Fruit fly (Drosophila melanogaster) whole organism, prepupa: ENCODE results near the gene Rala.

Experiments used
- Blimp-1 ChIP-seq: fragments of 200-800 bp; sonication (Bioruptor generic); optimal IDR thresholded peaks from 3 replicates; lab custom pipeline; 2017; ENCODE audit warnings: missing biosample characterization, missing genetic modification characterization, mild to moderate bottlenecking, moderate library complexity, missing genetic modification reagents
- CG10631 ChIP-seq: fragments of 200-800 bp; sonication (Bioruptor generic); optimal IDR thresholded peaks from 2 replicates; lab custom pipeline; 2016; ENCODE audit warnings: missing biosample characterization, missing genetic modification characterization
- CG10669 ChIP-seq: fragments of 200-800 bp; sonication (Bioruptor generic); optimal IDR thresholded peaks from 3 replicates; lab custom pipeline; 2018; ENCODE audit warnings: missing biosample characterization, mild to moderate bottlenecking, missing genetic modification characterization, moderate library complexity
- CG11294 ChIP-seq: fragments of 200-800 bp; sonication (Bioruptor generic); IDR thresholded peaks from 2 replicates; pipeline ENCODE4 v1.3.6; 2022; ENCODE audit warnings: missing biosample characterization, missing genetic modification characterization
- CG11762 ChIP-seq: fragments of 200-800 bp; sonication (Bioruptor generic); optimal IDR thresholded peaks from 3 replicates; lab custom pipeline; 2016; ENCODE audit warnings: missing biosample characterization, missing genetic modification characterization; ENCODE audit not compliant: insufficient read depth
- CG11902 ChIP-seq: fragments of 200-800 bp; sonication (Bioruptor generic); optimal IDR thresholded peaks from 3 replicates; lab custom pipeline; 2016; ENCODE audit warnings: missing biosample characterization, missing genetic modification characterization
- CG15336 ChIP-seq: fragments of 200-800 bp; sonication (Bioruptor generic); IDR thresholded peaks from 2 replicates; pipeline ENCODE4 v1.3.6; 2022; ENCODE audit warnings: missing biosample characterization, missing genetic modification characterization
- CG1621 ChIP-seq: fragments of 200-800 bp; sonication (Bioruptor generic); optimal IDR thresholded peaks from 3 replicates; lab custom pipeline; 2018; ENCODE audit warnings: missing biosample characterization, mild to moderate bottlenecking, missing genetic modification characterization
- CG16779 ChIP-seq: fragments of 200-800 bp; sonication (Bioruptor generic); optimal IDR thresholded peaks from 3 replicates; lab custom pipeline; 2017; ENCODE audit warnings: missing biosample characterization, mild to moderate bottlenecking, missing genetic modification characterization
- CG3032 ChIP-seq: fragments of 200-800 bp; optimal IDR thresholded peaks from 2 replicates; lab custom pipeline; 2019; ENCODE audit warnings: missing biosample characterization, mild to moderate bottlenecking, missing genetic modification characterization, moderate library complexity
- CG31627 ChIP-seq: fragments of 200-800 bp; sonication (Bioruptor generic); optimal IDR thresholded peaks from 3 replicates; lab custom pipeline; 2016; ENCODE audit warnings: missing biosample characterization, missing genetic modification characterization
- CG32006 ChIP-seq: fragments of 200-800 bp; sonication (Bioruptor generic); optimal IDR thresholded peaks from 3 replicates; lab custom pipeline; 2017; ENCODE audit warnings: missing biosample characterization, mild to moderate bottlenecking, missing genetic modification characterization
- CG3919 ChIP-seq: fragments of 200-800 bp; sonication (Bioruptor generic); optimal IDR thresholded peaks from 3 replicates; lab custom pipeline; 2016; ENCODE audit warnings: missing biosample characterization, missing genetic modification characterization
- CG6276 ChIP-seq: fragments of 200-800 bp; sonication (Bioruptor generic); optimal IDR thresholded peaks from 2 replicates; lab custom pipeline; 2017; ENCODE audit warnings: missing biosample characterization, mild to moderate bottlenecking, missing genetic modification characterization
- CG6792 ChIP-seq: fragments of 200-800 bp; sonication (Bioruptor generic); optimal IDR thresholded peaks from 3 replicates; lab custom pipeline; 2016; ENCODE audit warnings: missing biosample characterization, missing genetic modification characterization
- CG6808 ChIP-seq: fragments of 200-800 bp; sonication (Bioruptor generic); optimal IDR thresholded peaks from 3 replicates; lab custom pipeline; 2017; ENCODE audit warnings: missing biosample characterization, missing genetic modification characterization, mild to moderate bottlenecking, moderate library complexity, missing genetic modification reagents
- CG6854 ChIP-seq: fragments of 200-800 bp; sonication (Bioruptor generic); optimal IDR thresholded peaks from 2 replicates; lab custom pipeline; 2017; ENCODE audit warnings: missing biosample characterization, mild to moderate bottlenecking, missing genetic modification characterization
- CG7368 ChIP-seq: fragments of 200-800 bp; sonication (Bioruptor generic); optimal IDR thresholded peaks from 3 replicates; lab custom pipeline; 2016; ENCODE audit warnings: missing biosample characterization, missing genetic modification characterization
- CG8119 ChIP-seq: fragments of 200-800 bp; sonication (Bioruptor generic); IDR thresholded peaks from 3 replicates; pipeline ENCODE4 v1.3.6; 2022; ENCODE audit warnings: missing biosample characterization, missing genetic modification characterization
- CG8319 ChIP-seq: fragments of 200-800 bp; sonication (Bioruptor generic); optimal IDR thresholded peaks from 3 replicates; lab custom pipeline; 2016; ENCODE audit warnings: missing biosample characterization, missing genetic modification characterization
- CG9139 ChIP-seq: fragments of 200-800 bp; sonication (Bioruptor generic); optimal IDR thresholded peaks from 3 replicates; lab custom pipeline; 2017; ENCODE audit warnings: missing biosample characterization, mild to moderate bottlenecking, missing genetic modification characterization
- Eip75B ChIP-seq: fragments of 200-800 bp; sonication (Bioruptor generic); optimal IDR thresholded peaks from 3 replicates; lab custom pipeline; 2016; ENCODE audit warnings: missing biosample characterization, missing genetic modification characterization
- Eip78C ChIP-seq: fragments of 200-800 bp; sonication (Bioruptor generic); peaks from one replicate; lab custom pipeline; 2016; ENCODE audit warnings: missing biosample characterization, missing genetic modification characterization
- Ets21C ChIP-seq: fragments of 200-800 bp; sonication (Bioruptor generic); optimal IDR thresholded peaks from 3 replicates; lab custom pipeline; 2016; ENCODE audit warnings: missing biosample characterization, missing genetic modification characterization
- Gug ChIP-seq: fragments of 200-800 bp; sonication (Bioruptor generic); IDR thresholded peaks from 2 replicates; pipeline ENCODE4 v1.3.6; 2022; ENCODE audit warnings: missing biosample characterization, missing genetic modification characterization
- Hr4 ChIP-seq: fragments of 200-800 bp; sonication (Bioruptor generic); optimal IDR thresholded peaks from 3 replicates; lab custom pipeline; 2016; ENCODE audit warnings: missing biosample characterization, missing genetic modification characterization
- Met ChIP-seq: fragments of 200-800 bp; sonication (Bioruptor generic); optimal IDR thresholded peaks from 3 replicates; lab custom pipeline; 2016; ENCODE audit warnings: missing biosample characterization, missing genetic modification characterization
- OdsH ChIP-seq: fragments of 200-800 bp; sonication (Bioruptor generic); optimal IDR thresholded peaks from 3 replicates; lab custom pipeline; 2016; ENCODE audit warnings: missing biosample characterization, missing genetic modification characterization
- Smox ChIP-seq: fragments of 200-800 bp; sonication (Bioruptor generic); optimal IDR thresholded peaks from 3 replicates; lab custom pipeline; 2016; ENCODE audit warnings: missing biosample characterization, missing genetic modification characterization
- Sox14 ChIP-seq: fragments of 200-800 bp; sonication (Bioruptor generic); optimal IDR thresholded peaks from 3 replicates; lab custom pipeline; 2016; ENCODE audit warnings: missing biosample characterization, missing genetic modification characterization
- Sox15 ChIP-seq: fragments of 200-800 bp; sonication (Bioruptor generic); optimal IDR thresholded peaks from 3 replicates; lab custom pipeline; 2016; ENCODE audit warnings: missing biosample characterization, missing genetic modification characterization
- achi ChIP-seq: fragments of 200-800 bp; sonication (Bioruptor generic); optimal IDR thresholded peaks from 3 replicates; lab custom pipeline; 2016; ENCODE audit warnings: missing biosample characterization, missing genetic modification characterization
- cyc ChIP-seq: fragments of 200-800 bp; sonication (Bioruptor generic); optimal IDR thresholded peaks from 3 replicates; lab custom pipeline; 2016; ENCODE audit warnings: missing biosample characterization, missing genetic modification characterization
- dac ChIP-seq: fragments of 200-800 bp; sonication (Bioruptor generic); optimal IDR thresholded peaks from 2 replicates; lab custom pipeline; 2017; ENCODE audit warnings: missing biosample characterization, mild to moderate bottlenecking, missing genetic modification characterization
- dsx ChIP-seq: fragments of 200-800 bp; optimal IDR thresholded peaks from 3 replicates; lab custom pipeline; 2019; ENCODE audit warnings: missing biosample characterization, mild to moderate bottlenecking, missing genetic modification characterization, moderate library complexity; ENCODE audit not compliant: poor library complexity, severe bottlenecking
- eg ChIP-seq: fragments of 200-800 bp; sonication (Bioruptor generic); IDR thresholded peaks from 3 replicates; pipeline ENCODE4 v1.3.6; 2022; ENCODE audit warnings: missing biosample characterization, missing genetic modification characterization
- esn ChIP-seq: fragments of 200-800 bp; sonication (Bioruptor generic); optimal IDR thresholded peaks from 2 replicates; lab custom pipeline; 2016; ENCODE audit warnings: missing biosample characterization, mild to moderate bottlenecking, missing genetic modification characterization, moderate library complexity
- fd85E ChIP-seq: fragments of 200-800 bp; sonication (Bioruptor generic); optimal IDR thresholded peaks from 3 replicates; lab custom pipeline; 2016; ENCODE audit warnings: missing biosample characterization, missing genetic modification characterization
- fkh ChIP-seq: fragments of 200-800 bp; sonication (Bioruptor generic); optimal IDR thresholded peaks from 3 replicates; lab custom pipeline; 2017; ENCODE audit warnings: missing biosample characterization, mild to moderate bottlenecking, missing genetic modification characterization, moderate library complexity
- pdm3 ChIP-seq: fragments of 200-800 bp; sonication (Bioruptor generic); optimal IDR thresholded peaks from 3 replicates; lab custom pipeline; 2016; ENCODE audit warnings: missing biosample characterization, missing genetic modification characterization
- salr ChIP-seq, 2 experiments: fragments of 200-800 bp; sonication (Bioruptor generic); optimal IDR thresholded peaks; 3 replicates each; lab custom pipeline; 2016 to 2018; ENCODE audit warnings: missing biosample characterization in 2 of 2, missing genetic modification characterization in 2 of 2, mild to moderate bottlenecking in 1 of 2
- spab ChIP-seq: fragments of 200-800 bp; sonication (Bioruptor generic); optimal IDR thresholded peaks from 2 replicates; lab custom pipeline; 2017; ENCODE audit warnings: missing biosample characterization, mild to moderate bottlenecking, missing genetic modification characterization, missing genetic modification reagents
- ss ChIP-seq, 2 experiments: fragments of 200-800 bp; sonication (Bioruptor generic); optimal IDR thresholded peaks; 2 replicates in 1 of 2; 3 replicates in 1 of 2; lab custom pipeline; 2017 to 2018; ENCODE audit warnings: mild to moderate bottlenecking in 2 of 2, missing biosample characterization in 2 of 2, missing genetic modification characterization in 2 of 2, moderate library complexity in 1 of 2
- svp ChIP-seq: fragments of 200-800 bp; sonication (Bioruptor generic); peaks from one replicate; lab custom pipeline; 2016; ENCODE audit warnings: missing biosample characterization, missing genetic modification characterization
- topi ChIP-seq: fragments of 200-800 bp; sonication (Bioruptor generic); optimal IDR thresholded peaks from 3 replicates; lab custom pipeline; 2016; ENCODE audit warnings: missing biosample characterization, missing genetic modification characterization
- vri ChIP-seq: fragments of 200-800 bp; sonication (Bioruptor generic); optimal IDR thresholded peaks from 3 replicates; lab custom pipeline; 2016; ENCODE audit warnings: missing biosample characterization, mild to moderate bottlenecking, missing genetic modification characterization

Gene Rala

DNA sequence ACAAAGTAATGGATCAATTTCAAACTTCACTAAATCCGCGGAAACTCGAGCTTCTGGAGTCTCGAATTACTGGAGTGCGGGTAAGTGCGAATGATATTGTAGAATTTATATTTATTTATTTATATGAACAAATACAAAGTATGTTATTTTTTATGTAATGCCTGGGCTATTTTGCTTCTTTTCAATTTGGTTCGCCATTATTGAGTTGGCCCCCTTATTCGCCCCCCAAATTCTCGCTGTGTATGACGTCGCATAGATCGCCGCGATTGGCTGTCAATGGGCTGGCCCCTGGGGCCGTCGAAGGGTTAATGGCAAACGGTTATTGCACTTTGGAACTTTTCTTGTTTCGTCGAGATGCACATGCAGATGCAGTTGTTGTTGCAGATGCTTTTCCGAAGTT is 2.1 kb upstream of the Rala start (continued):
- TF ChIP-seq OdsH (GFP tag; lab: Kevin White, UChicago) (peak; percentile 13), svp (GFP tag; lab: Kevin White, UChicago) (no peak), CG11902 (GFP tag; lab: Kevin White, UChicago) (no peak), CG9139 (GFP tag; lab: Kevin White, UChicago) (no peak), Sox15 (no peak), Hr4 (GFP tag; lab: Kevin White, UChicago) (peak; percentile 9), CG6854 (no peak), CG3919 (GFP tag; lab: Kevin White, UChicago) (no peak), CG7368 (GFP tag; lab: Kevin White, UChicago) (no peak), Eip75B (GFP tag; lab: Kevin White, UChicago) (no peak), esn (GFP tag; lab: Kevin White, UChicago) (no peak), CG15336 (GFP tag; lab: Robert Waterston, UW) (peak; percentile 34; the same call in 1 of the 2 replicates), topi (GFP tag; lab: Kevin White, UChicago) (no peak), pdm3 (GFP tag; lab: Kevin White, UChicago) (peak; percentile 13), CG10669 (GFP tag; lab: Kevin White, UChicago) (no peak), fkh (GFP tag; lab: Kevin White, UChicago) (no peak), Sox14 (no peak), CG6808 (GFP tag; lab: Kevin White, UChicago) (no peak), spab (peak; percentile 23)
- TF ChIP-seq, all 60 proteins: peak for 12

DNA sequence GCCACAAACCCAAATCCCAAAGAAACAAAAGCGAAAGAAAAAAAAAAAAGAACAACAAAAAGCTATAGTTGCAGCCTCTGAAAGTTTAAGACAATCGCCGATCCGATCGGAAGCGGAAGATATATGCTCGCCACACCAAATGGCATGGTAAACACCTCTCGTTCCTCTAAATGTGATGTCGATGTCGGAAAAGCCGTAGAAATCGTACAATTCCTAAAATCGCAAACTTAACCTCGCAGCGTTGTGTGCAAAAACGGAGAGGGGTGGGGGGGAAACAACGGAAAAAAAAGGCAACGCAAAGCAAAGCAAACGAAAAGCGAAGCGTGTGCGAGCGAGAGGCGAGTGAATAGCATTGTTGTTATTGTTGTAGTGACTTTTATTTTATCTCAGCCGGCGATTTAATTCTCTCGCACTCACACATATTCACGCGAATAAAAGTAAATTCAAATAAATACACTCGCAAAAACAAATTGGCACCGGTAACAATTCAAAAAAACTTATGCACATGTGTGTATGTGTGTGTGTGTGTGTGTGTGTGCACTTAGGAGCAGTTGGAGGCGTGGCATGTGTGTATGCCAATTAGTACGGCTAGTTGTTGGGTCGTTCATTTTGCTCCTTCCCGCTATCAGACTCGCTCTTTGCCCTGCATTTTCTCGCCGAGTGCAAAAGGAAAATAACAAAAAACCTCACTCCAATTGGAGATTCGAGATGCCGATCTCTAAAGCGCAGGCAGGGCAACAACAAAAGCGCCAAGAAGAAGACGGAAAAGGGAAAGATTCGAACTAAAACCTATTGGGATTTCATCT is 944 bp upstream of the Rala start:
- TF ChIP-seq dac (GFP tag; lab: Kevin White, UChicago): peak; percentile 43
- no peak for TF ChIP-seq CG11294 (GFP tag; lab: Robert Waterston, UW)
- TF ChIP-seq Sox15: no peak
- TF ChIP-seq CG6276: peak; percentile 68
- TF ChIP-seq Eip75B (GFP tag; lab: Kevin White, UChicago): no peak
- no peak for TF ChIP-seq vri (GFP tag; lab: Kevin White, UChicago)
- TF ChIP-seq fd85E: no peak
- TF ChIP-seq Met (GFP tag; lab: Kevin White, UChicago): peak; percentile 40
- TF ChIP-seq CG6792 (GFP tag; lab: Kevin White, UChicago): no peak
- peak; percentile 41 for TF ChIP-seq cyc
- peak in 1 of 2 experiments; percentile 25 for TF ChIP-seq salr (GFP tag; optimal IDR thresholded peaks at IDR 0.05; lab: Kevin White, UChicago)
- no peak for TF ChIP-seq CG11902 (GFP tag; lab: Kevin White, UChicago)
- peak; percentile 42; the same call in 1 of the 2 replicates for TF ChIP-seq CG15336 (GFP tag; lab: Robert Waterston, UW)
- TF ChIP-seq CG8119: peak; percentile 65; the same call in 2 of the 3 replicates
- peak; percentile 73 for TF ChIP-seq svp (GFP tag; lab: Kevin White, UChicago)
- no peak for TF ChIP-seq CG11762
- peak; percentile 4 for TF ChIP-seq Sox14
- no peak for TF ChIP-seq CG8319
- no peak for TF ChIP-seq CG6854
- TF ChIP-seq CG16779: peak; percentile 32
- peak; percentile 89 to 91 for TF ChIP-seq ss (GFP tag; optimal IDR thresholded peaks at IDR 0.05; lab: Kevin White, UChicago)
- no peak for TF ChIP-seq Gug (GFP tag; lab: Robert Waterston, UW)
- TF ChIP-seq CG31627: peak; percentile 29
- no peak for TF ChIP-seq fkh (GFP tag; lab: Kevin White, UChicago)
- peak; percentile 52 for TF ChIP-seq OdsH (GFP tag; lab: Kevin White, UChicago)
- TF ChIP-seq achi (GFP tag; lab: Kevin White, UChicago): no peak
- peak; percentile 30 for TF ChIP-seq topi (GFP tag; lab: Kevin White, UChicago)
- peak; percentile 7 for TF ChIP-seq Blimp-1
- no peak for TF ChIP-seq Hr4 (GFP tag; lab: Kevin White, UChicago)
- TF ChIP-seq spab: peak; percentile 50
- TF ChIP-seq CG1621 (tag; lab: Kevin White, UChicago): peak; percentile 20
- TF ChIP-seq eg (GFP tag; lab: Robert Waterston, UW): peak; percentile 70
- peak; percentile 43 for TF ChIP-seq Smox (GFP tag; lab: Kevin White, UChicago)
- TF ChIP-seq CG10631: peak; percentile 25
- TF ChIP-seq CG32006 (GFP tag; lab: Kevin White, UChicago): peak; percentile 48
- no peak for TF ChIP-seq Ets21C (GFP tag; lab: Kevin White, UChicago)
- no peak for TF ChIP-seq dsx (GFP tag; lab: Kevin White, UChicago)
- TF ChIP-seq CG3032: peak; percentile 38
- TF ChIP-seq CG7368 (GFP tag; lab: Kevin White, UChicago): peak; percentile 9
- TF ChIP-seq Eip78C: peak; percentile 58
